Worm (Caenorhabditis elegans) whole organism, mixed stage, embryonic: ENCODE measurements around the gene F01D5.10.

Source experiments
- M03D4.4 ChIP-seq: sonication (generic microtip); optimal IDR thresholded peaks from 2 replicates; lab custom pipeline; 2017; ENCODE audit warnings: mild to moderate bottlenecking, missing genetic modification characterization, missing compliant biosample characterization
- bed-3 ChIP-seq: fragments of 200-800 bp; sonication (Bioruptor generic); optimal IDR thresholded peaks from 3 replicates; lab custom pipeline; 2018; ENCODE audit warnings: mild to moderate bottlenecking, missing genetic modification characterization, moderate library complexity, missing compliant biosample characterization
- blmp-1 ChIP-seq: fragments of 150-350 bp; optimal IDR thresholded peaks from 2 replicates; lab custom pipeline; 2014; ENCODE audit warnings: missing biosample characterization, missing genetic modification characterization
- ceh-39 ChIP-seq: fragments of 150-350 bp; optimal IDR thresholded peaks from 2 replicates; lab custom pipeline; 2014; ENCODE audit warnings: missing biosample characterization, missing genetic modification characterization
- ceh-43 ChIP-seq: fragments of 200-800 bp; sonication (Bioruptor generic); optimal IDR thresholded peaks from 2 replicates; lab custom pipeline; 2018; ENCODE audit warnings: mild to moderate bottlenecking, missing genetic modification characterization, moderate library complexity, missing compliant biosample characterization
- ceh-83 ChIP-seq: fragments of 200-800 bp; sonication (Bioruptor generic); optimal IDR thresholded peaks from 2 replicates; lab custom pipeline; 2018; ENCODE audit warnings: mild to moderate bottlenecking, missing genetic modification characterization, missing compliant biosample characterization
- ces-1 ChIP-seq: fragments of 150-350 bp; optimal IDR thresholded peaks from 2 replicates; lab custom pipeline; 2014; ENCODE audit warnings: missing biosample characterization, missing genetic modification reagents, missing genetic modification characterization
- cnd-1 ChIP-seq: fragments of 200-800 bp; sonication (Bioruptor generic); optimal IDR thresholded peaks from 2 replicates; lab custom pipeline; 2018; ENCODE audit warnings: mild to moderate bottlenecking, missing genetic modification characterization, missing compliant biosample characterization
- drap-1 ChIP-seq: fragments of 200-800 bp; sonication (Bioruptor generic); optimal IDR thresholded peaks from 3 replicates; lab custom pipeline; 2018; ENCODE audit warnings: mild to moderate bottlenecking, missing genetic modification characterization, missing compliant biosample characterization
- elt-1 ChIP-seq: sonication (generic microtip); optimal IDR thresholded peaks from 2 replicates; lab custom pipeline; 2017; ENCODE audit warnings: missing genetic modification characterization, mild to moderate bottlenecking, missing compliant biosample characterization, antibody characterized with exemption, moderate library complexity, borderline replicate concordance; ENCODE audit not compliant: insufficient read depth
- elt-3 ChIP-seq: fragments of 150-350 bp; optimal IDR thresholded peaks from 2 replicates; lab custom pipeline; 2014; ENCODE audit warnings: missing biosample characterization, missing genetic modification characterization
- flh-1 ChIP-seq: fragments of 200-800 bp; sonication (Bioruptor generic); optimal IDR thresholded peaks from 2 replicates; lab custom pipeline; 2018; ENCODE audit warnings: mild to moderate bottlenecking, missing genetic modification characterization, moderate library complexity, missing compliant biosample characterization
- ham-2 ChIP-seq: fragments of 200-800 bp; sonication (Bioruptor generic); optimal IDR thresholded peaks from 2 replicates; lab custom pipeline; 2018; ENCODE audit warnings: mild to moderate bottlenecking, missing genetic modification characterization, missing compliant biosample characterization
- hlh-1 ChIP-seq: fragments of 150-350 bp; optimal IDR thresholded peaks from 2 replicates; lab custom pipeline; 2014; ENCODE audit warnings: missing biosample characterization, missing genetic modification reagents, missing genetic modification characterization
- lin-13 ChIP-seq: fragments of 150-350 bp; optimal IDR thresholded peaks from 2 replicates; lab custom pipeline; 2014; ENCODE audit warnings: missing biosample characterization, missing genetic modification characterization
- lin-32 ChIP-seq: fragments of 200-800 bp; sonication (Bioruptor generic); optimal IDR thresholded peaks from 2 replicates; lab custom pipeline; 2018; ENCODE audit warnings: mild to moderate bottlenecking, missing genetic modification characterization, missing compliant biosample characterization
- lsy-2 ChIP-seq: fragments of 150-350 bp; optimal IDR thresholded peaks from 2 replicates; lab custom pipeline; 2014; ENCODE audit warnings: missing biosample characterization, missing genetic modification characterization
- mab-5 ChIP-seq: fragments of 150-350 bp; optimal IDR thresholded peaks from 2 replicates; lab custom pipeline; 2014; ENCODE audit warnings: missing biosample characterization, missing genetic modification characterization
- mep-1 ChIP-seq: fragments of 150-350 bp; optimal IDR thresholded peaks from 2 replicates; lab custom pipeline; 2017; ENCODE audit warnings: missing biosample characterization, missing genetic modification reagents, missing genetic modification characterization, inconsistent platforms
- mls-2 ChIP-seq: sonication (generic microtip); optimal IDR thresholded peaks from 2 replicates; lab custom pipeline; 2016; ENCODE audit warnings: mild to moderate bottlenecking, missing genetic modification characterization, moderate library complexity, missing compliant biosample characterization
- nhr-12 ChIP-seq: fragments of 150-350 bp; optimal IDR thresholded peaks from 2 replicates; lab custom pipeline; 2014; ENCODE audit warnings: missing biosample characterization, missing genetic modification characterization
- nhr-2 ChIP-seq: fragments of 150-350 bp; optimal IDR thresholded peaks from 2 replicates; lab custom pipeline; 2014; ENCODE audit warnings: missing biosample characterization, missing genetic modification characterization
- nhr-237 ChIP-seq: fragments of 150-350 bp; optimal IDR thresholded peaks from 2 replicates; lab custom pipeline; 2014; ENCODE audit warnings: missing biosample characterization, missing genetic modification characterization
- nhr-76 ChIP-seq: sonication (generic microtip); optimal IDR thresholded peaks from 2 replicates; lab custom pipeline; 2017; ENCODE audit warnings: missing biosample characterization, missing genetic modification characterization
- pha-4 ChIP-seq: fragments of 150-350 bp; optimal IDR thresholded peaks from 2 replicates; lab custom pipeline; 2018; ENCODE audit warnings: missing biosample characterization, missing genetic modification reagents, missing genetic modification characterization
- snpc-4 ChIP-seq: fragments of 150-350 bp; optimal IDR thresholded peaks from 2 replicates; lab custom pipeline; 2014; ENCODE audit warnings: missing biosample characterization, missing genetic modification characterization
- sptf-1 ChIP-seq: sonication (generic microtip); optimal IDR thresholded peaks from 2 replicates; lab custom pipeline; 2017; ENCODE audit warnings: mild to moderate bottlenecking, missing genetic modification characterization, moderate library complexity, missing compliant biosample characterization
- tbx-8 ChIP-seq: fragments of 200-800 bp; sonication (Bioruptor generic); optimal IDR thresholded peaks from 2 replicates; lab custom pipeline; 2018; ENCODE audit warnings: mild to moderate bottlenecking, missing genetic modification characterization, moderate library complexity, missing compliant biosample characterization
- unc-120 ChIP-seq: sonication (generic microtip); optimal IDR thresholded peaks from 2 replicates; lab custom pipeline; 2017; ENCODE audit warnings: missing genetic modification characterization, missing compliant biosample characterization; ENCODE audit not compliant: poor library complexity, severe bottlenecking
- unc-39 ChIP-seq: fragments of 150-350 bp; optimal IDR thresholded peaks from 2 replicates; lab custom pipeline; 2014; ENCODE audit warnings: missing biosample characterization, missing genetic modification characterization
- unc-62 ChIP-seq: fragments of 150-350 bp; optimal IDR thresholded peaks from 2 replicates; lab custom pipeline; 2014; ENCODE audit warnings: missing biosample characterization, missing genetic modification reagents, missing genetic modification characterization
- zip-8 ChIP-seq: fragments of 150-350 bp; optimal IDR thresholded peaks from 2 replicates; lab custom pipeline; 2014; ENCODE audit warnings: missing biosample characterization, missing genetic modification characterization
- ztf-11 ChIP-seq: fragments of 150-350 bp; optimal IDR thresholded peaks from 2 replicates; lab custom pipeline; 2014; ENCODE audit warnings: missing biosample characterization, missing genetic modification characterization

The F01D5.10 gene

ce11 chrII:14063044-14063500, 41.9 kb upstream of the F01D5.10 start, which contains the start of gene lem-2 (continued):
- TF ChIP-seq lin-13 (tag; lab: Kevin White, UChicago) = peak; percentile 65
- TF ChIP-seq, all 35 proteins: peak for 18

- no peak for TF ChIP-seq flh-1 (GFP tag; lab: Kevin White, UChicago)
- TF ChIP-seq elt-3 (tag; lab: Kevin White, UChicago) = no peak
- TF ChIP-seq ceh-83 (GFP tag; lab: Kevin White, UChicago) = no peak
Measured at ce11 chrII:14060885-14061284, 39.8 kb upstream of the F01D5.10 start.

ce11 chrII:14060439-14060838, 39.3 kb upstream of the F01D5.10 start, which contains the start of gene W01G7.4:
TSS of gene W01G7.4 (plus strand) at chrII:14060739.
- TF ChIP-seq nhr-237 (tag; lab: Kevin White, UChicago) (no peak), bed-3 (GFP tag; lab: Kevin White, UChicago) (no peak), nhr-2 (tag; lab: Kevin White, UChicago) (no peak), ces-1 (GFP tag; lab: Kevin White, UChicago) (no peak), ham-2 (GFP tag; lab: Kevin White, UChicago) (no peak), drap-1 (GFP tag; lab: Kevin White, UChicago) (no peak)

- TF ChIP-seq zip-8 (no peak), mep-1 (peak; percentile 95), mls-2 (tag; lab: Kevin White, UChicago) (peak; percentile 78), nhr-237 (tag; lab: Kevin White, UChicago) (peak; percentile 81), cnd-1 (tag; lab: Kevin White, UChicago) (peak; percentile 45), elt-1 (tag; lab: Kevin White, UChicago) (peak; percentile 53), ces-1 (GFP tag; lab: Kevin White, UChicago) (peak; percentile 59), lin-13 (tag; lab: Kevin White, UChicago) (peak; percentile 97), ztf-11 (tag; lab: Kevin White, UChicago) (peak; percentile 22), bed-3 (GFP tag; lab: Kevin White, UChicago) (peak; percentile 37), unc-62 (peak; percentile 7), blmp-1 (tag; lab: Kevin White, UChicago) (no peak), nhr-12 (tag; lab: Kevin White, UChicago) (no peak), nhr-2 (tag; lab: Kevin White, UChicago) (peak; percentile 19), lsy-2 (tag; lab: Kevin White, UChicago) (peak; percentile 83), lin-32 (GFP tag; lab: Kevin White, UChicago) (peak; percentile 34), flh-1 (GFP tag; lab: Kevin White, UChicago) (no peak), tbx-8 (GFP tag; lab: Kevin White, UChicago) (no peak), ham-2 (GFP tag; lab: Kevin White, UChicago) (no peak), hlh-1 (tag; lab: Kevin White, UChicago) (peak; percentile 42), drap-1 (GFP tag; lab: Kevin White, UChicago) (peak; percentile 65), mab-5 (tag; lab: Kevin White, UChicago) (no peak), sptf-1 (peak; percentile 80), ceh-39 (tag; lab: Kevin White, UChicago) (peak; percentile 33), snpc-4 (tag; lab: Kevin White, UChicago) (no peak), M03D4.4 (peak; percentile 79), unc-39 (tag; lab: Kevin White, UChicago) (no peak), pha-4 (tag; lab: Kevin White, UChicago) (peak; percentile 87), ceh-43 (GFP tag; lab: Kevin White, UChicago) (peak; percentile 66), nhr-76 (tag; lab: Kevin White, UChicago) (no peak), unc-120 (peak; percentile 45)
- TF ChIP-seq, all 35 proteins: peak for 21
Measured at ce11 chrII:14059767-14060166, 38.6 kb upstream of the F01D5.10 start, which contains the start of gene rpb-11. TSS of gene rpb-11 (plus strand) at chrII:14060085.
